Worm (Caenorhabditis elegans) whole organism, L3 larva: ENCODE data around the gene F09G2.1.
A peak's percentile ranks its signal among the peaks of the same experiment; 100 is the strongest.

ENCODE experiments used
- R02D3.7 ChIP-seq: fragments of 150-350 bp; optimal IDR thresholded peaks from 2 replicates; lab custom pipeline; 2014; ENCODE audit warnings: missing biosample characterization, missing genetic modification characterization
- ama-1 ChIP-seq: fragments of 150-350 bp; optimal IDR thresholded peaks from 2 replicates; lab custom pipeline; 2018
- elt-2 ChIP-seq: sonication (generic microtip); optimal IDR thresholded peaks from 2 replicates; lab custom pipeline; 2016; ENCODE audit warnings: missing genetic modification reagents, mild to moderate bottlenecking, missing genetic modification characterization, missing compliant biosample characterization

DNA sequence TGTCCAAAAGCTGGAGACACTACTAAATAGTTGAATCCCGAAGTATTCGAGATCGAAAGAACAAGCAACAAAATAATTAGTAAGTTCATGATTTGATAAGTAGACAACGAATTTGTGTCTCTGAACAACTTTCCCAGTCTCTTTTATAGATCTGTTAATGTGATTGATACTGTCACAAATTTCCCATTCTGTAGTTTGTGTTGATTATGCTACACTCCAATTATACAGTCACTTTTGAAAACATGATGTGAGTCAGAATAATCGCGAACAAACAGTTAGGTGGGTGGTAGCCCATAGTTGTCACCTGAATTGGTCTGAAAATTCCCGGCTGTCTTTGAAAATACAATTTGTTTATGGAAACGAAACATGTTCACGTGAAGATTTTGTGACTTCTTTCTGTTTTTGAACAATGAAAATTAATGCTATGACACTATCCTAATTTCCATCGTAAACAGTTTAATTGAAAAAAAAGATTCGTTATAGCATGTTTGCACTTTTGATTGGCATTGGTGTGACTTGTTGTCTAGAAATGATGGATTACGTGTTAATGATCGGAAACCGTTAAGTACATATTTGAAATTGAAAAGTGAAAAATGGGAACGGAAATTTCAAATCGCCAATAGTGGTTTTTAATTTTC is 36.4 kb upstream of the F09G2.1 start, which contains the start of gene ugt-41:
- TF ChIP-seq elt-2 (tag; lab: Kevin White, UChicago): peak; percentile 15
- no peak for TF ChIP-seq ama-1
- TF ChIP-seq R02D3.7: no peak
